Fruit fly (Drosophila melanogaster): Measurements from ENCODE around the gene Dys.

- TF ChIP-seq Sin3A (optimal IDR thresholded peaks at IDR 0.05) (no peak), insv (optimal IDR thresholded peaks at IDR 0.05) (no peak), psq (optimal IDR thresholded peaks at IDR 0.05) (no peak), h (optimal IDR thresholded peaks at IDR 0.05) (no peak), Myc (optimal IDR thresholded peaks at IDR 0.05) (no peak), ttk (optimal IDR thresholded peaks at IDR 0.05) (no peak)
Observed at dm6 chr3R:19571938-19572337, 111.1 kb downstream of the Dys start.
